Worm (Caenorhabditis elegans) whole organism, mixed stage, embryonic: ENCODE measurements around the gene K02D10.2.

Source experiments
- ceh-83 ChIP-seq: fragments of 200-800 bp; sonication (Bioruptor generic); optimal IDR thresholded peaks from 2 replicates; lab custom pipeline; 2018; ENCODE audit warnings: mild to moderate bottlenecking, missing genetic modification characterization, missing compliant biosample characterization
- lin-32 ChIP-seq: fragments of 200-800 bp; sonication (Bioruptor generic); optimal IDR thresholded peaks from 2 replicates; lab custom pipeline; 2018; ENCODE audit warnings: mild to moderate bottlenecking, missing genetic modification characterization, missing compliant biosample characterization
- mep-1 ChIP-seq: fragments of 150-350 bp; optimal IDR thresholded peaks from 2 replicates; lab custom pipeline; 2017; ENCODE audit warnings: missing biosample characterization, missing genetic modification reagents, missing genetic modification characterization, inconsistent platforms
- nhr-28 ChIP-seq: fragments of 150-350 bp; optimal IDR thresholded peaks from 2 replicates; lab custom pipeline; 2014; ENCODE audit warnings: missing biosample characterization, missing genetic modification characterization
- sem-2 ChIP-seq: fragments of 200-800 bp; sonication (Bioruptor generic); optimal IDR thresholded peaks from 2 replicates; lab custom pipeline; 2018; ENCODE audit warnings: mild to moderate bottlenecking, missing genetic modification characterization, missing compliant biosample characterization
- snpc-4 ChIP-seq: fragments of 150-350 bp; optimal IDR thresholded peaks from 2 replicates; lab custom pipeline; 2014; ENCODE audit warnings: missing biosample characterization, missing genetic modification characterization
- sptf-1 ChIP-seq: sonication (generic microtip); optimal IDR thresholded peaks from 2 replicates; lab custom pipeline; 2017; ENCODE audit warnings: mild to moderate bottlenecking, missing genetic modification characterization, moderate library complexity, missing compliant biosample characterization
- unc-62 ChIP-seq: fragments of 150-350 bp; optimal IDR thresholded peaks from 2 replicates; lab custom pipeline; 2014; ENCODE audit warnings: missing biosample characterization, missing genetic modification reagents, missing genetic modification characterization
- ztf-11 ChIP-seq: fragments of 150-350 bp; optimal IDR thresholded peaks from 2 replicates; lab custom pipeline; 2014; ENCODE audit warnings: missing biosample characterization, missing genetic modification characterization

DNA sequence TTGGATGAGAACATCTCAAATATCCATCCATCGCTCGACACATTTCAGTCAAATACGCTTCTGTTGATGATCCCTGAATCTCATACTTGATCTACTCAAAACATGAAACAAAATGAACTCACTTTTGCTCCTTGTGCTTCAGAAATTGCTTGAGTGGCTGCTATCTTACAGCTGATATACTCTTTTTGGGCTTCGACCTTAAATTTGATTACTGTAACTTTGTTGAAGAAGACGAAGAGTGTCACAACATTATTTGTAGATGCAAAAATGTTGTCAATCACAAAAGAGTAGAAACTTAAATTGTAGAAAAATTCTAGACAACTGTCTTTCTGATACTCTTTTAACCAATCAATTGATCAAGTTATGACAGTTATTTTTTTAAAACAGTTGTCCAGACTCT lies 28.5 kb downstream of the K02D10.2 start:
- TF ChIP-seq sem-2 (no peak), sptf-1 (tag; lab: Kevin White, UChicago) (no peak), ztf-11 (tag; lab: Kevin White, UChicago) (no peak), ceh-83 (no peak), snpc-4 (tag; lab: Kevin White, UChicago) (no peak), lin-32 (no peak), unc-62 (GFP tag; lab: Kevin White, UChicago) (no peak), mep-1 (tag; lab: Kevin White, UChicago) (no peak), nhr-28 (tag; lab: Kevin White, UChicago) (no peak)
